Fruit fly (Drosophila melanogaster): ENCODE measurements around the gene CG8838.

The CG8838 gene

dm6 chr2L:3348146-3348747, 9.2 kb upstream of the CG8838 start (continued):
- peak; percentile 97 for TF ChIP-seq sens (GFP tag)
- TF ChIP-seq bbx (GFP tag; IDR thresholded peaks at IDR 0.05; ENCODE audit: partially characterized antibody) = 0 out of 2 replicates have a peak, but pooled peaks have one; percentile 32
- TF ChIP-seq C15 (GFP tag; IDR thresholded peaks at IDR 0.05) = peak; percentile 57; the same call in 1 of the 3 replicates
- no peak for TF ChIP-seq NK7.1 (GFP tag; optimal IDR thresholded peaks at IDR 0.05)
- no peak for TF ChIP-seq CG13123 (GFP tag; optimal IDR thresholded peaks at IDR 0.05)
- TF ChIP-seq CG16863 (GFP tag; optimal IDR thresholded peaks at IDR 0.05) = peak; percentile 71
- TF ChIP-seq Nf-YB (GFP tag; optimal IDR thresholded peaks at IDR 0.05) = peak; percentile 19
- TF ChIP-seq tin (GFP tag; optimal IDR thresholded peaks at IDR 0.05) = peak; percentile 74
- TF ChIP-seq crp (GFP tag; optimal IDR thresholded peaks at IDR 0.05) = peak in 1 of 2 experiments; percentile 13
- peak; percentile 82 for TF ChIP-seq CG11696 (GFP tag; IDR thresholded peaks at IDR 0.05)
- TF ChIP-seq CG31388 (GFP tag; optimal IDR thresholded peaks at IDR 0.05) = peak; percentile 22
- TF ChIP-seq pita (GFP tag; optimal IDR thresholded peaks at IDR 0.05) = no peak
- TF ChIP-seq fd3F (GFP tag; optimal IDR thresholded peaks at IDR 0.05) = no peak
- peak; percentile 86 for TF ChIP-seq CG3407 (GFP tag; optimal IDR thresholded peaks at IDR 0.05)
- TF ChIP-seq gcm2 (GFP tag; optimal IDR thresholded peaks at IDR 0.05) = peak; percentile 19
- peak; percentile 83 for TF ChIP-seq slp2 (GFP tag; optimal IDR thresholded peaks at IDR 0.05)
- TF ChIP-seq amos (GFP tag; IDR thresholded peaks at IDR 0.05; ENCODE audit: partially characterized antibody) = no peak
- no peak for TF ChIP-seq CG17912 (GFP tag; optimal IDR thresholded peaks at IDR 0.05)
- TF ChIP-seq dmrt99B (tag; optimal IDR thresholded peaks at IDR 0.05) = peak; percentile 94
- no peak for TF ChIP-seq CG10565 (GFP tag; optimal IDR thresholded peaks at IDR 0.05)
- no peak for TF ChIP-seq Fer1 (GFP tag; optimal IDR thresholded peaks at IDR 0.05)
- TF ChIP-seq CG8478 (optimal IDR thresholded peaks at IDR 0.05) = no peak
- peak; percentile 70 for TF ChIP-seq CG11723 (GFP tag; optimal IDR thresholded peaks at IDR 0.05)
- no peak for TF ChIP-seq YL-1 (GFP tag; optimal IDR thresholded peaks at IDR 0.05)
- no peak for TF ChIP-seq MBD-R2 (GFP tag; IDR thresholded peaks at IDR 0.05)
- peak; percentile 32; the same call in 1 of the 2 replicates for TF ChIP-seq CG10321 (GFP tag; IDR thresholded peaks at IDR 0.05)
- peak; percentile 78; the same call in 1 of the 2 replicates for TF ChIP-seq aop (GFP tag; IDR thresholded peaks at IDR 0.05)
- TF ChIP-seq org-1 (GFP tag; optimal IDR thresholded peaks at IDR 0.05) = peak; percentile 73
- peak; percentile 39 for TF ChIP-seq CG15011 (GFP tag; optimal IDR thresholded peaks at IDR 0.05)
- TF ChIP-seq fd96Cb (tag; optimal IDR thresholded peaks at IDR 0.05) = peak; percentile 90
- peak; percentile 13 for TF ChIP-seq maf-S (GFP tag; optimal IDR thresholded peaks at IDR 0.05)
- TF ChIP-seq wdn (GFP tag; IDR thresholded peaks at IDR 0.05) = peak; percentile 47; the same call in 1 of the 2 replicates
- peak; percentile 67 for TF ChIP-seq sim (GFP tag; IDR thresholded peaks at IDR 0.05)
- peak; percentile 80 for TF ChIP-seq CG17385 (GFP tag; optimal IDR thresholded peaks at IDR 0.05)
- TF ChIP-seq twi (tag; optimal IDR thresholded peaks at IDR 0.05) = peak; percentile 26
- TF ChIP-seq CG7745 (tag; optimal IDR thresholded peaks at IDR 0.05) = no peak
- peak; percentile 48 for TF ChIP-seq CG5245 (GFP tag; optimal IDR thresholded peaks at IDR 0.05)
- 0 out of 3 replicates have a peak, but pooled peaks have one; percentile 57 for TF ChIP-seq CG6175 (GFP tag; IDR thresholded peaks at IDR 0.05)
- no peak for TF ChIP-seq Lpt (GFP tag; optimal IDR thresholded peaks at IDR 0.05)
- TF ChIP-seq mam (GFP tag; optimal IDR thresholded peaks at IDR 0.05) = peak; percentile 38
- no peak for TF ChIP-seq ftz-f1 (GFP tag; optimal IDR thresholded peaks at IDR 0.05)
- TF ChIP-seq gsb (GFP tag; IDR thresholded peaks at IDR 0.05) = no peak
- peak; percentile 85 for TF ChIP-seq nmo (GFP tag; optimal IDR thresholded peaks at IDR 0.05)
- TF ChIP-seq CG6254 (GFP tag; optimal IDR thresholded peaks at IDR 0.05) = peak; percentile 79
- no peak for TF ChIP-seq D19B (GFP tag; optimal IDR thresholded peaks at IDR 0.05)
- TF ChIP-seq exex (tag; optimal IDR thresholded peaks at IDR 0.05) = no peak
- TF ChIP-seq bsh (GFP tag; optimal IDR thresholded peaks at IDR 0.05) = peak; percentile 82 to 89
- TF ChIP-seq ci (GFP tag; IDR thresholded peaks at IDR 0.05) = peak; percentile 97
- no peak for TF ChIP-seq mirr (GFP tag; optimal IDR thresholded peaks at IDR 0.05)
- peak; percentile 68 for TF ChIP-seq kay (GFP tag; optimal IDR thresholded peaks at IDR 0.05)

Measured in whole organism, embryonic.